Worm (Caenorhabditis elegans): ENCODE measurements around the gene C02G6.2.

The C02G6.2 gene

ce11 chrV:5845669-5846189 lies 26.1 kb upstream of the C02G6.2 start, which contains the start of gene F26F12.3 (continued):
- no peak for TF ChIP-seq F52B5.7 (tag; optimal IDR thresholded peaks at IDR 0.05)
- TF ChIP-seq ztf-22 (GFP tag; optimal IDR thresholded peaks at IDR 0.05): peak; percentile 45
- no peak for TF ChIP-seq dpff-1 (tag; optimal IDR thresholded peaks at IDR 0.05)
- no peak for TF ChIP-seq dpl-1 (GFP tag; optimal IDR thresholded peaks at IDR 0.05)
- peak; percentile 38; the same call in 1 of the 2 replicates for TF ChIP-seq lir-1 (GFP tag; conservative IDR thresholded peaks at IDR 0.05)
- TF ChIP-seq rcor-1 (GFP tag; IDR thresholded peaks at IDR 0.05): no peak
- TF ChIP-seq zim-3 (tag; optimal IDR thresholded peaks at IDR 0.05): no peak
- 0 out of 2 replicates have a peak, but pooled peaks have one; percentile 40 for TF ChIP-seq sea-2 (GFP tag; IDR thresholded peaks at IDR 0.05)
- TF ChIP-seq K12H6.12 (tag; optimal IDR thresholded peaks at IDR 0.05): peak; percentile 74
- TF ChIP-seq fkh-3 (tag; optimal IDR thresholded peaks at IDR 0.05): no peak
- no peak for TF ChIP-seq D2030.7 (GFP tag; IDR thresholded peaks at IDR 0.05)
- TF ChIP-seq ztf-18 (tag; optimal IDR thresholded peaks at IDR 0.05): peak; percentile 55
- no peak for TF ChIP-seq ceh-58 (GFP tag; IDR thresholded peaks at IDR 0.05)
- TF ChIP-seq efl-1 (GFP tag; optimal IDR thresholded peaks at IDR 0.05): no peak
- no peak for TF ChIP-seq attf-6 (GFP tag; IDR thresholded peaks at IDR 0.05)
- TF ChIP-seq ekl-4 (GFP tag; IDR thresholded peaks at IDR 0.05): 0 out of 2 replicates have a peak, but pooled peaks have one; percentile 20
- TF ChIP-seq mxl-1 (tag; optimal IDR thresholded peaks at IDR 0.05): no peak
- no peak for TF ChIP-seq T07F8.4 (tag; optimal IDR thresholded peaks at IDR 0.05)
- TF ChIP-seq nfyb-1 (GFP tag; IDR thresholded peaks at IDR 0.05): peak; percentile 52
- TF ChIP-seq mes-4 (tag; optimal IDR thresholded peaks at IDR 0.05): no peak
- peak; percentile 48 for TF ChIP-seq ets-4 (GFP tag; optimal IDR thresholded peaks at IDR 0.05)
- no peak for TF ChIP-seq sdz-38 (tag; optimal IDR thresholded peaks at IDR 0.05)
- peak; percentile 42 for TF ChIP-seq tbp1 (GFP tag; optimal IDR thresholded peaks at IDR 0.05)
- no peak for TF ChIP-seq attf-3 (GFP tag; conservative IDR thresholded peaks at IDR 0.05)
- TF ChIP-seq let-607 (tag; optimal IDR thresholded peaks at IDR 0.05): peak in 1 of 2 experiments; percentile 13
- TF ChIP-seq K11D2.4 (GFP tag; IDR thresholded peaks at IDR 0.05): peak; percentile 84
- TF ChIP-seq madf-8 (GFP tag; conservative IDR thresholded peaks at IDR 0.05): no peak
- TF ChIP-seq die-1 (tag; optimal IDR thresholded peaks at IDR 0.05): peak; percentile 47
- TF ChIP-seq aptf-3 (GFP tag; IDR thresholded peaks at IDR 0.05): no peak
- peak; percentile 74 for TF ChIP-seq atf-7 (tag; optimal IDR thresholded peaks at IDR 0.05)
- TF ChIP-seq rpc-1 (optimal IDR thresholded peaks at IDR 0.05): no peak
- no peak for TF ChIP-seq rpc-1 (tag; optimal IDR thresholded peaks at IDR 0.05)
- TF ChIP-seq F23B12.7 (tag; optimal IDR thresholded peaks at IDR 0.05; ENCODE audit: insufficient read depth): no peak
- TF ChIP-seq F39B2.1 (GFP tag; IDR thresholded peaks at IDR 0.05): no peak
- peak; percentile 81 for TF ChIP-seq dox-1 (GFP tag; IDR thresholded peaks at IDR 0.05)
- no peak for TF ChIP-seq lsy-27 (tag; optimal IDR thresholded peaks at IDR 0.05; ENCODE audit: borderline replicate concordance, insufficient read depth)
- TF ChIP-seq ztf-26 (tag; optimal IDR thresholded peaks at IDR 0.05): peak; percentile 64
- TF ChIP-seq lin-35 (GFP tag; optimal IDR thresholded peaks at IDR 0.05): no peak
- no peak for TF ChIP-seq sptf-2 (GFP tag; optimal IDR thresholded peaks at IDR 0.05)
- TF ChIP-seq Y79H2A.3 (GFP tag; conservative IDR thresholded peaks at IDR 0.05): no peak
- peak; percentile 26 for TF ChIP-seq lin-54 (GFP tag; optimal IDR thresholded peaks at IDR 0.05)
- no peak for TF ChIP-seq T26A5.8 (tag; optimal IDR thresholded peaks at IDR 0.05)
- no peak for TF ChIP-seq F55B11.4 (tag; optimal IDR thresholded peaks at IDR 0.05; ENCODE audit: borderline replicate concordance, insufficient read depth)
- no peak for TF ChIP-seq mel-28 (tag; optimal IDR thresholded peaks at IDR 0.05; ENCODE audit: borderline replicate concordance)
- no peak for TF ChIP-seq hlh-26 (GFP tag; conservative IDR thresholded peaks at IDR 0.05)
- peak; percentile 93 for TF ChIP-seq zfh-2 (GFP tag; conservative IDR thresholded peaks at IDR 0.05)
- TF ChIP-seq B0261.1 (tag; optimal IDR thresholded peaks at IDR 0.05): no peak
- TF ChIP-seq somi-1 (GFP tag; optimal IDR thresholded peaks at IDR 0.05): peak; percentile 32
- no peak for TF ChIP-seq xnd-1 (tag; optimal IDR thresholded peaks at IDR 0.05)

Measured in whole organism, young adult.